Fruit fly (Drosophila melanogaster) whole organism, embryonic: ENCODE results near the gene CG14740.

Experiments
- Atf-2 ChIP-seq: fragments of 200-800 bp; sonication (Bioruptor generic); optimal IDR thresholded peaks from 2 replicates; lab custom pipeline; 2016; ENCODE audit warnings: missing biosample characterization, missing genetic modification characterization
- Atf3 ChIP-seq: fragments of 200-800 bp; sonication (Bioruptor generic); optimal IDR thresholded peaks from 3 replicates; lab custom pipeline; 2016; ENCODE audit warnings: missing biosample characterization, missing genetic modification characterization
- B-H1 ChIP-seq: fragments of 200-800 bp; sonication (Bioruptor generic); IDR thresholded peaks from 3 replicates; pipeline ENCODE4 v1.3.6; 2022; ENCODE audit warnings: missing biosample characterization, missing genetic modification characterization
- B-H2 ChIP-seq: fragments of 200-800 bp; sonication (Bioruptor generic); optimal IDR thresholded peaks from 2 replicates; lab custom pipeline; 2018; ENCODE audit warnings: missing biosample characterization, mild to moderate bottlenecking, missing genetic modification characterization
- C15 ChIP-seq: fragments of 200-800 bp; sonication (Bioruptor generic); IDR thresholded peaks from 3 replicates; pipeline ENCODE4 v1.3.6; 2022; ENCODE audit warnings: missing biosample characterization, missing genetic modification characterization
- CG11696 ChIP-seq: fragments of 200-800 bp; sonication (Bioruptor generic); IDR thresholded peaks from 2 replicates; pipeline ENCODE4 v1.3.6; 2022; ENCODE audit warnings: missing biosample characterization, missing genetic modification characterization
- CG12744 ChIP-seq: fragments of 200-800 bp; sonication (Bioruptor generic); optimal IDR thresholded peaks from 2 replicates; lab custom pipeline; 2016; ENCODE audit warnings: missing biosample characterization, missing genetic modification characterization
- CG13424 ChIP-seq: fragments of 200-800 bp; sonication (Bioruptor generic); optimal IDR thresholded peaks from 2 replicates; lab custom pipeline; 2019; ENCODE audit warnings: missing biosample characterization, mild to moderate bottlenecking, missing genetic modification characterization, moderate library complexity
- CG17568 ChIP-seq: fragments of 200-800 bp; sonication (Bioruptor generic); optimal IDR thresholded peaks from 2 replicates; lab custom pipeline; 2018; ENCODE audit warnings: missing biosample characterization, mild to moderate bottlenecking, missing genetic modification characterization, moderate library complexity
- CG1792 ChIP-seq: fragments of 200-800 bp; sonication (Bioruptor generic); optimal IDR thresholded peaks from 2 replicates; lab custom pipeline; 2016; ENCODE audit warnings: missing biosample characterization, missing genetic modification characterization
- CG1832 ChIP-seq: fragments of 200-800 bp; sonication (Bioruptor generic); optimal IDR thresholded peaks from 2 replicates; lab custom pipeline; 2017; ENCODE audit warnings: missing biosample characterization, mild to moderate bottlenecking, missing genetic modification characterization, inconsistent platforms
- CG18764 ChIP-seq: fragments of 200-800 bp; sonication (Bioruptor generic); optimal IDR thresholded peaks from 3 replicates; lab custom pipeline; 2016; ENCODE audit warnings: missing biosample characterization, missing genetic modification characterization
- CG2199 ChIP-seq: fragments of 200-800 bp; sonication (Bioruptor generic); IDR thresholded peaks from 3 replicates; pipeline ENCODE4 v1.3.6; 2022; ENCODE audit warnings: missing biosample characterization, missing genetic modification characterization
- CG2875 ChIP-seq: fragments of 200-800 bp; sonication (Bioruptor generic); optimal IDR thresholded peaks from 2 replicates; lab custom pipeline; 2017; ENCODE audit warnings: missing biosample characterization, mild to moderate bottlenecking, missing genetic modification characterization, missing genetic modification reagents
- CG30020 ChIP-seq: fragments of 200-800 bp; optimal IDR thresholded peaks from 2 replicates; lab custom pipeline; 2019; ENCODE audit warnings: missing biosample characterization, mild to moderate bottlenecking, missing genetic modification characterization, moderate library complexity
- CG3065 ChIP-seq: fragments of 200-800 bp; sonication (Bioruptor generic); optimal IDR thresholded peaks from 2 replicates; lab custom pipeline; 2016; ENCODE audit warnings: missing biosample characterization, missing genetic modification characterization
- CG31365 ChIP-seq: fragments of 200-800 bp; sonication (Bioruptor generic); optimal IDR thresholded peaks from 2 replicates; lab custom pipeline; 2018; ENCODE audit warnings: missing biosample characterization, mild to moderate bottlenecking, missing genetic modification characterization
- CG32532 ChIP-seq: fragments of 200-800 bp; sonication (Bioruptor generic); IDR thresholded peaks from 2 replicates; pipeline ENCODE4 v1.3.6; 2022; ENCODE audit warnings: missing biosample characterization, missing genetic modification characterization
- CG34376 ChIP-seq: fragments of 200-800 bp; sonication (Bioruptor generic); optimal IDR thresholded peaks from 2 replicates; lab custom pipeline; 2018; ENCODE audit warnings: missing biosample characterization, mild to moderate bottlenecking, missing genetic modification characterization
- CG7372 ChIP-seq: fragments of 200-800 bp; sonication (Bioruptor generic); IDR thresholded peaks from 2 replicates; pipeline ENCODE4 v1.3.6; 2022; ENCODE audit warnings: missing biosample characterization, missing genetic modification characterization
- CG7963 ChIP-seq: fragments of 200-800 bp; sonication (Bioruptor generic); IDR thresholded peaks from 3 replicates; pipeline ENCODE4 v1.3.6; 2022; ENCODE audit warnings: missing biosample characterization, missing genetic modification characterization; ENCODE audit not compliant: partially characterized antibody
- CG7987 ChIP-seq: fragments of 200-800 bp; sonication (Bioruptor generic); optimal IDR thresholded peaks from 2 replicates; lab custom pipeline; 2018; ENCODE audit warnings: missing biosample characterization, mild to moderate bottlenecking, missing genetic modification characterization, moderate library complexity
- CHES-1-like ChIP-seq: fragments of 200-800 bp; sonication (Bioruptor generic); optimal IDR thresholded peaks from 2 replicates; lab custom pipeline; 2016; ENCODE audit warnings: missing biosample characterization, missing genetic modification characterization
- Dfd ChIP-seq, 2 experiments: fragments of >200 bp; optimal IDR thresholded peaks; 2 replicates each; lab custom pipeline; 2017; ENCODE audit warnings: missing biosample characterization in 2 of 2, missing genetic modification characterization in 2 of 2
- Doc3 ChIP-seq: fragments of 200-800 bp; sonication (Bioruptor generic); IDR thresholded peaks from 3 replicates; pipeline ENCODE4 v1.3.6; 2022; ENCODE audit warnings: missing biosample characterization, missing genetic modification characterization; ENCODE audit not compliant: partially characterized antibody
- Ets97D ChIP-seq: fragments of 200-800 bp; sonication (Bioruptor generic); optimal IDR thresholded peaks from 3 replicates; lab custom pipeline; 2016; ENCODE audit warnings: missing biosample characterization, missing genetic modification characterization
- Fer1 ChIP-seq: fragments of 200-800 bp; sonication (Bioruptor generic); optimal IDR thresholded peaks from 2 replicates; lab custom pipeline; 2017; ENCODE audit warnings: missing biosample characterization, mild to moderate bottlenecking, missing genetic modification characterization
- Hsf ChIP-seq: fragments of 200-800 bp; sonication (Bioruptor generic); optimal IDR thresholded peaks from 3 replicates; lab custom pipeline; 2016; ENCODE audit warnings: missing biosample characterization, missing genetic modification characterization
- Med ChIP-seq: fragments of 200-800 bp; sonication (Bioruptor generic); peaks from one replicate; lab custom pipeline; 2016; ENCODE audit warnings: missing biosample characterization, missing genetic modification characterization, mild to moderate bottlenecking, inconsistent platforms, moderate library complexity
- NC2β ChIP-seq: fragments of 200-800 bp; sonication (Bioruptor generic); optimal IDR thresholded peaks from 2 replicates; lab custom pipeline; 2016; ENCODE audit warnings: missing biosample characterization, missing genetic modification characterization
- NFAT ChIP-seq: fragments of 200-800 bp; sonication (Bioruptor generic); IDR thresholded peaks from 2 replicates; pipeline ENCODE4 v1.3.6; 2022; ENCODE audit warnings: missing biosample characterization, missing genetic modification characterization
- Sry-δ ChIP-seq: fragments of 200-800 bp; sonication (Bioruptor generic); optimal IDR thresholded peaks from 2 replicates; lab custom pipeline; 2016; ENCODE audit warnings: missing biosample characterization, missing genetic modification characterization
- Xrp1 ChIP-seq: fragments of 200-800 bp; sonication (Bioruptor generic); IDR thresholded peaks from 2 replicates; pipeline ENCODE4 v1.3.6; 2022; ENCODE audit warnings: missing biosample characterization, missing genetic modification characterization
- cg ChIP-seq: fragments of 200-800 bp; sonication (Bioruptor generic); optimal IDR thresholded peaks from 3 replicates; lab custom pipeline; 2019; ENCODE audit warnings: missing biosample characterization, mild to moderate bottlenecking, missing genetic modification characterization, moderate library complexity
- croc ChIP-seq: fragments of 200-800 bp; sonication (Bioruptor generic); conservative IDR thresholded peaks from 3 replicates; pipeline ENCODE4 v1.3.6; 2022; ENCODE audit warnings: missing biosample characterization, missing genetic modification characterization
- dpn ChIP-seq, 2 experiments: fragments of 200-800 bp; sonication (Bioruptor generic); optimal IDR thresholded peaks; 3 replicates each; lab custom pipeline; 2016; ENCODE audit warnings: missing biosample characterization in 2 of 2, missing genetic modification characterization in 2 of 2
- gt ChIP-seq: fragments of 200-800 bp; sonication (Bioruptor generic); IDR thresholded peaks from 2 replicates; pipeline ENCODE4 v1.3.6; 2022; ENCODE audit warnings: missing biosample characterization, missing genetic modification characterization
- ken ChIP-seq: fragments of 200-800 bp; sonication (Bioruptor generic); IDR thresholded peaks from 3 replicates; pipeline ENCODE4 v1.3.6; 2022; ENCODE audit warnings: missing biosample characterization, missing genetic modification characterization
- klu ChIP-seq: fragments of 200-800 bp; sonication (Bioruptor generic); IDR thresholded peaks from 2 replicates; pipeline ENCODE4 v1.3.6; 2022; ENCODE audit warnings: missing biosample characterization, missing genetic modification characterization
- lilli ChIP-seq: fragments of 200-800 bp; sonication (Bioruptor generic); optimal IDR thresholded peaks from 3 replicates; lab custom pipeline; 2016; ENCODE audit warnings: missing biosample characterization, missing genetic modification characterization
- prd ChIP-seq, 3 experiments: fragments of >200 bp in 2 of 3; fragments of 200-800 bp in 1 of 3; sonication (Bioruptor generic) in 1 of 3; optimal IDR thresholded peaks in 2 of 3; IDR thresholded peaks in 1 of 3; 2 replicates in 2 of 3; 3 replicates in 1 of 3; pipeline versions ENCODE4 v1.3.6 to Lab custom; 2017 to 2022; ENCODE audit warnings: missing biosample characterization in 1 of 3, missing genetic modification characterization in 1 of 3
- pum ChIP-seq: fragments of 200-800 bp; sonication (Bioruptor generic); optimal IDR thresholded peaks from 2 replicates; lab custom pipeline; 2016; ENCODE audit warnings: missing biosample characterization, missing genetic modification characterization
- rib ChIP-seq: fragments of 200-800 bp; sonication (Bioruptor generic); IDR thresholded peaks from 2 replicates; pipeline ENCODE4 v1.3.6; 2022; ENCODE audit warnings: missing biosample characterization, missing genetic modification characterization
- seq ChIP-seq: fragments of 200-800 bp; sonication (Bioruptor generic); IDR thresholded peaks from 2 replicates; pipeline ENCODE4 v1.3.6; 2022; ENCODE audit warnings: missing biosample characterization, missing genetic modification characterization
- slou ChIP-seq: fragments of 200-800 bp; sonication (Bioruptor generic); optimal IDR thresholded peaks from 3 replicates; lab custom pipeline; 2016; ENCODE audit warnings: missing biosample characterization, missing genetic modification characterization
- so ChIP-seq: fragments of 200-800 bp; sonication (Bioruptor generic); IDR thresholded peaks from 3 replicates; pipeline ENCODE4 v1.3.6; 2022; ENCODE audit warnings: missing biosample characterization, missing genetic modification characterization
- sob ChIP-seq: fragments of 200-800 bp; sonication (Bioruptor generic); IDR thresholded peaks from 2 replicates; pipeline ENCODE4 v1.3.6; 2022; ENCODE audit warnings: missing biosample characterization, missing genetic modification characterization
- sr ChIP-seq: fragments of 200-800 bp; sonication (Bioruptor generic); IDR thresholded peaks from 3 replicates; pipeline ENCODE4 v1.3.6; 2022; ENCODE audit warnings: missing biosample characterization, missing genetic modification characterization
- tap ChIP-seq: fragments of 200-800 bp; optimal IDR thresholded peaks from 3 replicates; lab custom pipeline; 2019; ENCODE audit warnings: missing biosample characterization, mild to moderate bottlenecking, missing genetic modification characterization, moderate library complexity
- vvl ChIP-seq: fragments of 200-800 bp; sonication (Bioruptor generic); IDR thresholded peaks from 2 replicates; pipeline ENCODE4 v1.3.6; 2022; ENCODE audit warnings: missing biosample characterization, missing genetic modification characterization
- wdn ChIP-seq: fragments of 200-800 bp; sonication (Bioruptor generic); IDR thresholded peaks from 2 replicates; pipeline ENCODE4 v1.3.6; 2022; ENCODE audit warnings: missing biosample characterization, missing genetic modification characterization
- zfh1 ChIP-seq: fragments of 200-800 bp; sonication (Bioruptor generic); IDR thresholded peaks from 3 replicates; pipeline ENCODE4 v1.3.6; 2022; ENCODE audit warnings: missing biosample characterization, missing genetic modification characterization

CG14740 gene

dm6 chr3R:12016828-12017280 lies 45.9 kb downstream of the CG14740 start, which contains the start of the genes DCAF12 and Spt3 (continued):
- TF ChIP-seq C15 (GFP tag; lab: Robert Waterston, UW) (no peak), CG2199 (GFP tag; lab: Robert Waterston, UW) (no peak), CG7372 (GFP tag; lab: Robert Waterston, UW) (peak; percentile 48; the same call in 1 of the 2 replicates), croc (peak; percentile 52; the same call in 2 of the 3 replicates), CG1792 (no peak), vvl (GFP tag; lab: Robert Waterston, UW) (no peak; the same call in 1 of the 2 replicates), B-H1 (no peak; the same call in 2 of the 3 replicates), klu (no peak), Xrp1 (GFP tag; lab: Robert Waterston, UW) (peak; percentile 70), CG32532 (GFP tag; lab: Robert Waterston, UW) (peak; percentile 63), CG18764 (GFP tag; lab: Kevin White, UChicago) (peak; percentile 29), dpn (GFP tag; optimal IDR thresholded peaks at IDR 0.05; lab: Kevin White, UChicago) (peak in 1 of 2 experiments; percentile 45), Ets97D (no peak), Dfd (GFP tag; optimal IDR thresholded peaks at IDR 0.05; lab: Kevin White, UChicago) (no peak), NC2β (GFP tag; lab: Kevin White, UChicago) (no peak), Fer1 (GFP tag; lab: Kevin White, UChicago) (no peak), CG7987 (GFP tag; lab: Kevin White, UChicago) (no peak), CG1832 (GFP tag; lab: Kevin White, UChicago) (no peak), lilli (GFP tag; lab: Kevin White, UChicago) (peak; percentile 12), so (no peak), wdn (0 out of 2 replicates have a peak, but pooled peaks have one; percentile 21), sob (GFP tag; lab: Robert Waterston, UW) (peak; percentile 43; the same call in 1 of the 2 replicates), pum (GFP tag; lab: Kevin White, UChicago) (no peak), CG7963 (GFP tag; lab: Robert Waterston, UW) (peak; percentile 88), sr (GFP tag; lab: Robert Waterston, UW) (no peak), Doc3 (peak; percentile 97), cg (GFP tag; lab: Kevin White, UChicago) (no peak), CG31365 (tag; lab: Kevin White, UChicago) (no peak), CG17568 (GFP tag; lab: Kevin White, UChicago) (no peak), Sry-δ (GFP tag; lab: Kevin White, UChicago) (peak; percentile 75), CG34376 (GFP tag; lab: Kevin White, UChicago) (no peak), seq (GFP tag; lab: Robert Waterston, UW) (no peak), tap (no peak), Med (GFP tag; lab: Kevin White, UChicago) (peak; percentile 76), zfh1 (GFP tag; lab: Robert Waterston, UW) (peak; percentile 62; the same call in 1 of the 3 replicates), slou (GFP tag; lab: Kevin White, UChicago) (peak; percentile 7), NFAT (GFP tag; lab: Robert Waterston, UW) (no peak), CHES-1-like (GFP tag; lab: Kevin White, UChicago) (no peak), CG13424 (peak; percentile 72), CG30020 (tag; lab: Kevin White, UChicago) (peak; percentile 69), CG11696 (GFP tag; lab: Robert Waterston, UW) (no peak), CG3065 (GFP tag; lab: Kevin White, UChicago) (no peak), Hsf (GFP tag; lab: Kevin White, UChicago) (no peak), prd (optimal IDR thresholded peaks at IDR 0.05; lab: Kevin White, UChicago) (no peak), prd (GFP tag; IDR thresholded peaks at IDR 0.05; lab: Robert Waterston, UW) (peak; percentile 69; the same call in 2 of the 3 replicates), ken (GFP tag; lab: Robert Waterston, UW) (0 out of 3 replicates have a peak, but pooled peaks have one; percentile 58), rib (GFP tag; lab: Robert Waterston, UW) (no peak), Atf-2 (GFP tag; lab: Kevin White, UChicago) (no peak), CG12744 (GFP tag; lab: Kevin White, UChicago) (no peak), Atf3 (GFP tag; lab: Kevin White, UChicago) (no peak), CG2875 (GFP tag; lab: Kevin White, UChicago) (no peak), gt (no peak), B-H2 (GFP tag; lab: Kevin White, UChicago) (peak; percentile 48)
